Fruit fly (Drosophila melanogaster) whole organism, prepupa: ENCODE measurements around the gene CG33252.

ENCODE experiments used
- esn ChIP-seq: fragments of 200-800 bp; sonication (Bioruptor generic); optimal IDR thresholded peaks from 2 replicates; lab custom pipeline; 2016; ENCODE audit warnings: missing biosample characterization, mild to moderate bottlenecking, missing genetic modification characterization, moderate library complexity
- salr ChIP-seq, 2 experiments: fragments of 200-800 bp; sonication (Bioruptor generic); optimal IDR thresholded peaks; 3 replicates each; lab custom pipeline; 2016 to 2018; ENCODE audit warnings: missing biosample characterization in 2 of 2, missing genetic modification characterization in 2 of 2, mild to moderate bottlenecking in 1 of 2

dm6 chrX:16912965-16913755 lies 16.2 kb upstream of the CG33252 start, which contains the start of gene CG4928:
- TF ChIP-seq esn: no peak
- TF ChIP-seq salr (GFP tag; optimal IDR thresholded peaks at IDR 0.05; lab: Kevin White, UChicago): no peak
